Fruit fly (Drosophila melanogaster) whole organism, pupa: ENCODE data around the gene ScsbetaG.

Experiments
- CG10348 ChIP-seq: fragments of 200-800 bp; sonication (Bioruptor generic); IDR thresholded peaks from 2 replicates; pipeline ENCODE4 v1.3.6; 2022; ENCODE audit warnings: missing biosample characterization, missing genetic modification characterization
- CG12605 ChIP-seq: fragments of 200-800 bp; sonication (Bioruptor generic); IDR thresholded peaks from 2 replicates; pipeline ENCODE4 v1.3.6; 2022; ENCODE audit warnings: missing biosample characterization, missing genetic modification characterization
- CG13204 ChIP-seq: fragments of 200-800 bp; sonication (Bioruptor generic); optimal IDR thresholded peaks from 2 replicates; lab custom pipeline; 2018; ENCODE audit warnings: missing biosample characterization, mild to moderate bottlenecking, missing genetic modification characterization, moderate library complexity
- CG14655 ChIP-seq: fragments of 200-800 bp; sonication (Bioruptor generic); optimal IDR thresholded peaks from 3 replicates; lab custom pipeline; 2017; ENCODE audit warnings: mild to moderate bottlenecking, missing biosample characterization, missing genetic modification reagents, missing genetic modification characterization
- CG15710 ChIP-seq: fragments of 200-800 bp; sonication (Bioruptor generic); optimal IDR thresholded peaks from 2 replicates; lab custom pipeline; 2018; ENCODE audit warnings: missing biosample characterization, mild to moderate bottlenecking, missing genetic modification characterization, moderate library complexity
- CG17806 ChIP-seq: fragments of 200-800 bp; sonication (Bioruptor generic); optimal IDR thresholded peaks from 2 replicates; lab custom pipeline; 2018; ENCODE audit warnings: missing biosample characterization, mild to moderate bottlenecking, missing genetic modification characterization, moderate library complexity
- CG32121 ChIP-seq: fragments of 200-800 bp; sonication (Bioruptor generic); IDR thresholded peaks from 2 replicates; pipeline ENCODE4 v1.3.6; 2022; ENCODE audit warnings: missing biosample characterization, missing genetic modification characterization
- CG34367 ChIP-seq: fragments of 200-800 bp; sonication (Bioruptor generic); optimal IDR thresholded peaks from 2 replicates; lab custom pipeline; 2018; ENCODE audit warnings: missing biosample characterization, mild to moderate bottlenecking, missing genetic modification characterization
- CG4496 ChIP-seq: fragments of 200-800 bp; sonication (Bioruptor generic); IDR thresholded peaks from 3 replicates; pipeline ENCODE4 v1.3.6; 2022; ENCODE audit warnings: missing biosample characterization, missing genetic modification characterization
- CG8159 ChIP-seq: fragments of 200-800 bp; sonication (Bioruptor generic); optimal IDR thresholded peaks from 3 replicates; lab custom pipeline; 2018; ENCODE audit warnings: missing biosample characterization, mild to moderate bottlenecking, missing genetic modification characterization, moderate library complexity
- CG8301 ChIP-seq: fragments of 200-800 bp; sonication (Bioruptor generic); optimal IDR thresholded peaks from 2 replicates; lab custom pipeline; 2018; ENCODE audit warnings: missing biosample characterization, mild to moderate bottlenecking, missing genetic modification characterization
- CG9948 ChIP-seq: fragments of 200-800 bp; sonication (Bioruptor generic); optimal IDR thresholded peaks from 2 replicates; lab custom pipeline; 2018; ENCODE audit warnings: missing biosample characterization, mild to moderate bottlenecking, missing genetic modification characterization, moderate library complexity
- D1 ChIP-seq: fragments of 200-800 bp; sonication (Bioruptor generic); optimal IDR thresholded peaks from 2 replicates; lab custom pipeline; 2018; ENCODE audit warnings: missing biosample characterization, mild to moderate bottlenecking, missing genetic modification characterization, moderate library complexity
- EcR ChIP-seq: fragments of 200-800 bp; sonication (Bioruptor generic); optimal IDR thresholded peaks from 3 replicates; lab custom pipeline; 2019; ENCODE audit warnings: missing biosample characterization, missing genetic modification characterization, mild to moderate bottlenecking, moderate library complexity, missing genetic modification reagents
- Ets98B ChIP-seq: fragments of 200-800 bp; sonication (Bioruptor generic); IDR thresholded peaks from 2 replicates; pipeline ENCODE4 v1.3.6; 2022; ENCODE audit warnings: missing biosample characterization, missing genetic modification characterization
- Pif1A ChIP-seq: fragments of 200-800 bp; sonication (Bioruptor generic); optimal IDR thresholded peaks from 3 replicates; lab custom pipeline; 2016; ENCODE audit warnings: missing biosample characterization, missing genetic modification characterization
- Pif1B ChIP-seq: fragments of 200-800 bp; sonication (Bioruptor generic); optimal IDR thresholded peaks from 3 replicates; lab custom pipeline; 2016; ENCODE audit warnings: missing biosample characterization, missing genetic modification characterization
- Snoo ChIP-seq: fragments of 200-800 bp; sonication (Bioruptor generic); optimal IDR thresholded peaks from 3 replicates; lab custom pipeline; 2017; ENCODE audit warnings: missing biosample characterization, mild to moderate bottlenecking, missing genetic modification characterization, inconsistent platforms
- fd96Ca ChIP-seq: fragments of 200-800 bp; sonication (Bioruptor generic); IDR thresholded peaks from 3 replicates; pipeline ENCODE4 v1.3.6; 2022; ENCODE audit warnings: missing biosample characterization, missing genetic modification characterization
- gl ChIP-seq: fragments of 200-800 bp; sonication (Bioruptor generic); optimal IDR thresholded peaks from 2 replicates; lab custom pipeline; 2018; ENCODE audit warnings: missing biosample characterization, mild to moderate bottlenecking, missing genetic modification characterization
- rn ChIP-seq: fragments of 200-800 bp; sonication (Bioruptor generic); IDR thresholded peaks from 2 replicates; pipeline ENCODE4 v1.3.6; 2022; ENCODE audit warnings: missing biosample characterization, missing genetic modification characterization

Gene ScsbetaG

DNA sequence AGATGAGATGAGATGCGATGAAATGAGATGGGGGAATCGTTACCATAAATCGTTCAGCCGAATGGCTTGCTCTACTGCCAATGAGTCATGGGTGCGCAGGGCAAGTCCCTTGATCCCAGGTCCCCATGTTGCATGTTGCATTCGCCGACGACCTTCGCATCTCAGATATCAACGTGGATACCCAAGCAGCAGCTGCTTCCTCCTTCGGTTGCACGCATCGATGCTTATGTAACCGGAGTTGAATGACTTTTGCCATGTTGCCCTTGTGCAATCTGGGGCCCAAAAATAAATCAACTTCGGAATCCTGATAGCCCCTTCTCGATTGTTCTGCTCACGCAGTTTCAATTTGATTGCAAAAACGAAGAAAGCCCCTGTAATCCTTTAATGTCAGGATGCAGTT, 9.8 kb downstream of the ScsbetaG start:
- TF ChIP-seq EcR (GFP tag; lab: Kevin White, UChicago) (peak; percentile 97), Pif1A (no peak)

DNA sequence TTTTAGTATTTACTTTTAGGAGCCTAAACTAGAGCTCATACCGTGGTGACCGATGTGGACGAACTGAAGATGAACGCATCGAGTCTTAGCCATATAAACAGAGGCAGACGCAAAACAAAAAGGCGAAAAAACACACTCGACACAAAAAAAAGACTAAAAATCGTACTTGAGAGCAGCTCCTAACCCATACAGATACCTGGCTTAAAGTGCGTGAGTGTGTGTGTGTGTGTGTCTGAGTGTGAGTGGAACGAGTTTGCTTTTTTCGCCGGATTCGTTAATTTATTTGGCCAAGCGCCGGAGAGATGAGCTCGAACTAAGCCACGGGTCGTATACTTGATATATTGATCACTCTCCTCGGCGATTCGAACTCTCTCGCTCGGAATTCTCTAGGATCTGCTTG, 12.4 kb downstream of the ScsbetaG start, which contains the start of gene frm:
TSS of gene frm (minus strand) at position 73 of the 400 bp plus-strand sequence.
- TF ChIP-seq CG9948 (tag; lab: Kevin White, UChicago) (no peak), gl (tag; lab: Kevin White, UChicago) (peak; percentile 81), CG13204 (GFP tag; lab: Kevin White, UChicago) (peak; percentile 52), CG32121 (GFP tag; lab: Robert Waterston, UW) (no peak), Ets98B (GFP tag; lab: Robert Waterston, UW) (no peak), Pif1B (GFP tag; lab: Kevin White, UChicago) (peak; percentile 34), CG8159 (peak; percentile 35), fd96Ca (0 out of 3 replicates have a peak, but pooled peaks have one; percentile 23), CG34367 (tag; lab: Kevin White, UChicago) (peak; percentile 44), CG12605 (GFP tag; lab: Robert Waterston, UW) (no peak; the same call in 1 of the 2 replicates), Snoo (tag; lab: Kevin White, UChicago) (peak; percentile 41), CG14655 (GFP tag; lab: Kevin White, UChicago) (no peak), CG15710 (tag; lab: Kevin White, UChicago) (peak; percentile 39), CG8301 (tag; lab: Kevin White, UChicago) (no peak), CG17806 (tag; lab: Kevin White, UChicago) (peak; percentile 23), rn (GFP tag; lab: Robert Waterston, UW) (no peak), EcR (GFP tag; lab: Kevin White, UChicago) (peak; percentile 61), D1 (no peak), CG10348 (GFP tag; lab: Robert Waterston, UW) (no peak), Pif1A (peak; percentile 21), CG4496 (GFP tag; lab: Robert Waterston, UW) (no peak)

DNA sequence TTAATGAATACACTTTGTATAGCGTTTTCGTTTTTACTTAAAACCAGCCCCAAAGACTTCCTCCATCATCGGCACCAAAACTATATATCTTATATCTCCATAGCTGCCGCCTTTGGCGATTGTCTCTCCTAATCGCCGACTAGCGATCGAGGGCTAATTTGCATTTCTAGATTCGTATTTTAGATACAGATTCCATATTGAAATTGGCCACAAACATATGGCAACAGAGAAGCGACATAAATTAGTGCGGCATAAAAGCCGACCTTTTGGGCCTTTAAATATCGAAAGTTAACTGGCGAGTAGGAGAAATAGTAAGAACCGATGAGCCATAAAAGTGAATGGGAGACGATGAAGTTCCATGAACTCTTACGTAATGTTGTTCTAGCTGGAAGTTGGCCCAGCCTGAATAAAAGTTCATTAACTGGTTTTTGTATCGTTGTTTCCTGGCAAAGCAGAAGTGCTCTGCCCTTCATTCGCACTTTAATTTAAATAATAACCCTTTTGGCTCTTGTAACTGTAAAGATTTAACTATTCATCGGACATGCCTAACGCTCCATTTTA, 14.9 kb downstream of the ScsbetaG start:
- TF ChIP-seq rn (GFP tag; lab: Robert Waterston, UW) (no peak), EcR (GFP tag; lab: Kevin White, UChicago) (peak; percentile 91), CG14655 (GFP tag; lab: Kevin White, UChicago) (no peak), CG10348 (GFP tag; lab: Robert Waterston, UW) (no peak), CG32121 (GFP tag; lab: Robert Waterston, UW) (no peak)

DNA sequence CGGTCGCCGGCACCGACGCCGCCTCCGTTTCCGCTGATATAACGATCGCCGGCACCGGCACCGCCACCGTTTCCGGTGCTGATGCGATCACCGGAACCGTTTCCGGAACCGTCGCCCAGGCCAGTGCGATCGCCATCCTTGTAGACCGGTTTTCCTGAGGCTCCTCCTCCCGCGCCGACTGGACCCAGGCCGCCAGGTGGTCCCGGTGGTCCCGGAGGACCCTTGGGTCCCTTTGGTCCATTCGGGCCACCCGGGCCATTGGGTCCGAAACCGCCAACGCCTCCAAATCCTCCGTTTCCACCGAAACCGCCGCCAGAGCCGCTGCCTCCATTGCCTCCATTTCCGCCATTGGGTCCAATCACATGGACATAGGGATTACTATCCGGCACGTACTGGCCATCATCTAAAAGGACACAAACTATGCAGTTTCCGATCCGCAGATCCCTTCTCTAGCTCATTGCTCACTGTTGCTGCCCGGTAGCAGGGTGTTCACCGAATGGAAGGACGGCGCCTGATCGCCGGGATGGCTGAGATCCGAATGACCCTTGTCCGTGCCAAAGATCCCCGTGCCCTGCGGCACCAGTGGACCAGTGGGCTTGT, 20.6 kb downstream of the ScsbetaG start:
- TF ChIP-seq rn (GFP tag; lab: Robert Waterston, UW): no peak
- no peak for TF ChIP-seq Ets98B (GFP tag; lab: Robert Waterston, UW)
- no peak for TF ChIP-seq CG13204 (GFP tag; lab: Kevin White, UChicago)
- no peak for TF ChIP-seq CG8159
- TF ChIP-seq CG14655 (GFP tag; lab: Kevin White, UChicago): no peak
- TF ChIP-seq CG17806 (tag; lab: Kevin White, UChicago): no peak
- no peak for TF ChIP-seq gl (tag; lab: Kevin White, UChicago)
- no peak for TF ChIP-seq Snoo (tag; lab: Kevin White, UChicago)

DNA sequence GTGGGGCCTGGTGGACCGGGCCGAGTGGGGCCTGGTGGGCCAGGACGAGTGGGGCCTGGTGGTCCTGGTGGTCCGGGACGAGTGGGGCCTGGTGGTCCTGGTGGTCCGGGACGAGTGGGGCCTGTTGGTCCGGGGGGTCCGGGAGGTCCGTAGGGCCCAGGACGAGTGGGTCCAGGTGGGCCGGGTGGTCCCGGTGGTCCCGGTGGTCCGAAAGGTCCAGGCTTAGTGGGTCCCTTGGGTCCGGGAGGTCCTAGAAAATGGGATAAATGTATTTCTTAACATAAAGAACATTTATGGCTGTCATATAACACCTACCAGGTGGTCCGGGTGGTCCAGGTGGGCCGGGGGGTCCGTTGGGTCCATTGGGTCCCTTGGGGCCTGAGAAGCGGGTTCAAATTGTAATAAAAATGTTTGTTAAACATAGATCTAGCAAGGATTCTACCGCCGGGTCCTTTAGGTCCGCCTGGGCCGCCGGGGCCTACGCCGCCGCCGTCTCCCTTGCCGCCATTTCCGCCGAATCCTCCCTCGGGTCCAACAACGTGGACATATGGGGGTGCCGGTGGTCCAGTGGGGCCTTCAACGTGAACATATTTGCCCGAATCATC, 22.8 kb downstream of the ScsbetaG start:
- TF ChIP-seq CG13204 (GFP tag; lab: Kevin White, UChicago): no peak
- no peak for TF ChIP-seq CG4496 (GFP tag; lab: Robert Waterston, UW)
- no peak for TF ChIP-seq CG32121 (GFP tag; lab: Robert Waterston, UW)
- TF ChIP-seq CG17806 (tag; lab: Kevin White, UChicago): no peak
- no peak for TF ChIP-seq CG8159
- no peak for TF ChIP-seq fd96Ca
- no peak for TF ChIP-seq CG10348 (GFP tag; lab: Robert Waterston, UW)
- no peak for TF ChIP-seq CG34367 (tag; lab: Kevin White, UChicago)
- no peak for TF ChIP-seq EcR (GFP tag; lab: Kevin White, UChicago)

DNA sequence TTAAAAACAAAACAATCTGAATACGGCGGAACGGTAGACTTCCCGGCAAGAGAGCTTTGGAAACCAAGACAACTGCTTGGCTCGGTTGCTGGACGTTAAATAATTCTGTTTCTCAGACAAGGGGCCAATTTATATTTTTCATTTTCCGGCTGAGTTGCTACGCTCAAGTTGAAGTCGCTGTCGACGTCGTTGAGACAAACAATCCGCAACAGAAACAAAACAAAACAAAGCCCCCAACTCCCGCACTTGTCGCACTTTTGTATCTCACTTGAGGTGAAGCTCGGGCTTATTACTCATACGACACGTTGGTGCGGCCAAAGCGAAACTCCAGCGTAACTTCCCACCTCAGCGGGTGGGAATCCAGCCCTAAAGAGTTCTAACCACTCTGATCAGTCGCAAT, 27.8 kb downstream of the ScsbetaG start, which contains the start of gene CG13285:
TSS of gene CG13285 (minus strand) at position 101 of the 400 bp plus-strand sequence.
- TF ChIP-seq gl (tag; lab: Kevin White, UChicago) (no peak), CG12605 (GFP tag; lab: Robert Waterston, UW) (no peak), CG4496 (GFP tag; lab: Robert Waterston, UW) (no peak), CG9948 (tag; lab: Kevin White, UChicago) (no peak)
